Worm (Caenorhabditis elegans): ENCODE measurements around the gene C14A4.12.

ce11 chrII:10574177-10574576 is 38.7 kb upstream of the C14A4.12 start:
- TF ChIP-seq hmbx-1 (tag; optimal IDR thresholded peaks at IDR 0.05) = no peak
- TF ChIP-seq flt-1 (GFP tag; IDR thresholded peaks at IDR 0.05) = no peak
- TF ChIP-seq tbx-11 (GFP tag; IDR thresholded peaks at IDR 0.05) = no peak
- no peak for TF ChIP-seq B0310.2 (tag; optimal IDR thresholded peaks at IDR 0.05)

Measured in whole organism, early embryonic.